Worm (Caenorhabditis elegans) whole organism, dauer: ENCODE measurements around the gene sid-1.

ENCODE experiments used
- unc-62 ChIP-seq: sonication (generic microtip); optimal IDR thresholded peaks from 2 replicates; lab custom pipeline; 2017; ENCODE audit warnings: missing biosample characterization, missing genetic modification reagents, missing genetic modification characterization

Gene sid-1

DNA sequence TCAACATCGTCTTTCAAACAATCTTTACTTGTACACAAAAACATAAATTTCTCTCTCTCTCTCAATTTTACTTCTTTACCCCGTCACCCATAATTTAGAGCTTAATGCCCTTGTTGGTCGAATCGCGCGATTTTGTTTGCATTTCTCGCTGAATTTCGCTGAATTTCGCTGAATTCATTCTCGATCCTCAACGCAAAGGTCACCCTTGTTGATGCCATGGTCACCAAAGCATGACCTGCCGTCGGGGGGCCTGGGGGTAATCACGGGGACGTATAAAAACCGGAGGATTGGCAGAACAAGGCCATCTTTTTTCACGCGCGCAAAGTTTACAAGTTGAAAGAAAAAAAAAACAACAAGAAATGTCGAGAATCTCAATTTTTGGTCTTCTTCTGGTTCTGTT, 10.2 kb downstream of the sid-1 start, which contains the start of gene F14F9.8:
F14F9.8 (plus strand) TSS at position 301 of the 400 bp plus-strand sequence.
- TF ChIP-seq unc-62 (GFP tag; lab: Kevin White, UChicago), result no peak

ce11 chrV:5131380-5131779, 11.6 kb downstream of the sid-1 start:
- no peak for TF ChIP-seq unc-62 (GFP tag; lab: Kevin White, UChicago)

DNA sequence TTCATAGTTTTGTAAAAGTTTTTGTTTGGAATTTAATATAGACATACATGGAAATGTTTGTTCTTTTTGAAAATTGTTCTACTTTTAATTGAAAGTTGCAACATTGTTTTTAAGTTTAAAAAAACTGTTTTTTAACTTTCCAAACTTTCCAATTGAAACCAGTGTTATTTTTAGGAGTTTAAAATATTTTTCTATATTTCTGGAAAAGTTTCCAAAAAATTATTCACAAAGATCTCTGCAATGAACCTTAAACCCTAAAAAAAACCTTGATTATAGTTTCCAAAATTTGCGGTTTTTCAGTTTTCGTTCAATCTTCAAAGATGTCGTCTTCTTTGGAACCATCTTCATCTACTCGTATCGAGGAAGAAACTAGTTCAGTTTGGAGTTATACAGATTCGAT, 12.7 kb downstream of the sid-1 start, which contains the start of gene F14F9.4:
F14F9.4 (plus strand) TSS at position 301 of the 400 bp plus-strand sequence.
- no peak for TF ChIP-seq unc-62 (GFP tag; lab: Kevin White, UChicago)

ce11 chrV:5137919-5138318, 18.1 kb downstream of the sid-1 start, which contains the start of gene F14F9.3:
Gene F14F9.3 (plus strand): TSS chrV:5138219.
- TF ChIP-seq unc-62 (GFP tag; lab: Kevin White, UChicago), result no peak

DNA sequence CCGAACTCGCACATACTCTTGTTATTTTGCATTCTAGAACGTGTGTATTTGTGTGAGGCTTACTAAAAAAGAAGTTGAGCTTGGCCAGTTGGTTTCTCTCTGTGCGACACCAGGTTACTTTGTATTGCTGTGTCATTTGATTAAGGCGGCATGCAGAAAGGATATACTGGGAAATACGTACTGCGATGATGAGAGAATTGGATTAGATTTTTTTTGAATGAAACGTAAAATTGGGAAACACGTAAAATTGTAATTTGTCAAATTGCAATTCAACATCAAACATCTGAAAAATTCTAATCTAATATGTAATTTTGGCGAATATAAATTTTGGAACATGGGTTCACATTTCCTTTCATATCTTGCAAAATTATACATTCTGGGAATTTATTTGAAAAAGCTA, 24.0 kb downstream of the sid-1 start, which contains the start of gene srh-129:
srh-129 (minus strand) TSS at position 101 of the 400 bp plus-strand sequence.
- no peak for TF ChIP-seq unc-62 (GFP tag; lab: Kevin White, UChicago)

DNA sequence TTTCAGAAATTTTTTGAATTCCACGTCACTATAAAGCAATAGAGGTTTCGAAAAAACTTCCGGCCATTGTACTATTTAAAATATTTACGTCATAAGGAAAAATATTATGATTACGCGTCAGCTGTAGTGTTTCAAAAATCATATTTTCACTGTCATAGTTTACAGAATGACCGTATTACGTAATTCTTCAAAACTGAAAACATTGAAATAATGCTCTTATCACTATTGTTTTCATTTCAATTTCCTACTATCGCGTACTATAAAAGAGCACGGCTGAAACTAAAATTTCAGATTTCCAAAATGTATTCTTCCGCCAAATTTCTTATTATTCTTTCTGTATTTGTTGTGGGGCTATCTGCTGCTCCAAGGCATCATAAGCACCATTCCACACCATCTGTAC, 24.8 kb downstream of the sid-1 start, which contains the start of gene F14F9.2:
F14F9.2 (plus strand) TSS at position 301 of the 400 bp plus-strand sequence.
- TF ChIP-seq unc-62 (GFP tag; lab: Kevin White, UChicago), result no peak

DNA sequence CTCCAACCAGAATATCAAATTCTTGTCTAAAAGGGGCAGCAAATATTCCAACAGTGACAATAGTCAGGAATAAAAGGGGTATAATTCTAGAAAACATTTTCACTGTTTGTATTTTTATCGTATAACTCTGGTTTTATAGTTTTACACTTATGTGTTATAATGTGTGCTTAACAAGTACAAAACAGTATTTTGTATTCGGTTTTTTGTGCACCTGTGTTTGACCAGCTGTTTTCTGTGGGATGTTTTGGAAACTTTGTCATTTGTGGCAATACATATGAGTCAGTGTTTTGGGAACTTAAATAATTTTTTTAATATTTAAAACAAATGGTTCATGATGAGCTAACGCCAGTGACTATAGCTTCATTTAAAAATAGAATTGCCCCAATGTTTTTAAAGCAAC, 26.6 kb downstream of the sid-1 start, which contains the start of gene F14F9.6:
F14F9.6 (minus strand) TSS at position 101 of the 400 bp plus-strand sequence.
- no peak for TF ChIP-seq unc-62 (GFP tag; lab: Kevin White, UChicago)

- no peak for TF ChIP-seq unc-62 (GFP tag; lab: Kevin White, UChicago)
These were observed 31.1 kb downstream of the sid-1 start, which contains the start of gene srh-130 for ce11 chrV:5150880-5151279. Gene srh-130 (plus strand): TSS chrV:5151180.

DNA sequence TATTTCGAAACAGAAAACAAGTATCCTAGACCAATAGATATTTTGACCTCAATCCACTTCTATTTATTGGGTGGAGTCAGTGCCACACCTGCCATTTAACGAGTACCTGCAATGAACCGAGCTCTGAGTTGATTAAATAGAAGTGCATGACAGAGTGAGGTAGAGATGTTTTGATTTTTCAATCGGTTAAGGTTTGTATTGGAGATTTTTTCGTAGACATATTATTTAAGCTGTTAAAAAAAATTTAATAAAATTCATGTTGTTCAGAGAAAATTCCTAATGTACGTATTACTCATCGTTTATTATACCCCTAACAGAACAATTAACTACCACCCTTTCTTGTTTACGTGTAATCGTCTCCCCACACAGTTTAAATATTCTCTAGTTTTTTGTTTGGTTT, 35.7 kb downstream of the sid-1 start, which contains the start of gene srx-38:
srx-38 (minus strand) TSS at position 101 of the 400 bp plus-strand sequence.
- TF ChIP-seq unc-62 (GFP tag; lab: Kevin White, UChicago), result no peak

ce11 chrV:5157660-5158059, 37.9 kb downstream of the sid-1 start, which contains the start of gene srx-39:
Gene srx-39 (minus strand): TSS chrV:5157760.
- TF ChIP-seq unc-62 (GFP tag; lab: Kevin White, UChicago), result no peak

ce11 chrV:5158302-5158701, 38.5 kb downstream of the sid-1 start, which contains the start of gene abu-15:
Gene abu-15 (plus strand): TSS chrV:5158602.
- no peak for TF ChIP-seq unc-62 (GFP tag; lab: Kevin White, UChicago)

- TF ChIP-seq unc-62 (GFP tag; lab: Kevin White, UChicago), result no peak
These were observed 42.0 kb downstream of the sid-1 start, which contains the start of gene abu-6 for ce11 chrV:5161792-5162191. Gene abu-6 (minus strand): TSS chrV:5161892.

- no peak for TF ChIP-seq unc-62 (GFP tag; lab: Kevin White, UChicago)
These were observed 44.9 kb downstream of the sid-1 start, which contains the start of gene abu-7 for ce11 chrV:5164682-5165081. Gene abu-7 (minus strand): TSS chrV:5164782.

ce11 chrV:5165426-5165825, 45.7 kb downstream of the sid-1 start, which contains the start of gene srw-140:
Gene srw-140 (plus strand): TSS chrV:5165726.
- no peak for TF ChIP-seq unc-62 (GFP tag; lab: Kevin White, UChicago)

ce11 chrV:5169586-5169985, 49.8 kb downstream of the sid-1 start, which contains the start of gene srt-64:
Gene srt-64 (minus strand): TSS chrV:5169686.
- TF ChIP-seq unc-62 (GFP tag; lab: Kevin White, UChicago), result no peak

DNA sequence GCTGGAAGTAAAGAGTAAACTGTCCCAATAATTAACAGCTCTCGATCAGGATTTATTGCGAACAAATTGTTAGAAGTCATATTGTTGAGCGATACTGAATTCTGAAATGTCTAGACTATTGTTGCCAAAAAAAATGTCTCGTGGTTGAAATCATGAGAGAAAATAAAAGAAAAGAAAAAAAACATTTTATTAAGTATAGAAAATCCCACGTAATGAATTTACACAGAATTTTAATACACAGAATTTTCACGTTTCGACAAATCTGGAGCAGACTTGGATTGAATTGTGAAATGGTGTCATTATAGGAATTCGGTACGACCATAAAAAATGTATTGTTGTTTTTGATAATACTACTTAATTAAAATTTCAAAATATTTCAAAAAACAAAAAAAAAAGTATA, 53.1 kb downstream of the sid-1 start, which contains the start of gene srt-65:
srt-65 (minus strand) TSS at position 101 of the 400 bp plus-strand sequence.
- TF ChIP-seq unc-62 (GFP tag; lab: Kevin White, UChicago), result no peak
